Fruit fly (Drosophila melanogaster): ENCODE measurements around the gene twf.

Gene twf

dm6 chr3R:14122347-14122812 is at the start of gene twf, which contains the start of gene Abi:
Gene twf, plus strand, starts transcription at chr3R:14122654.
Gene Abi, minus strand, starts transcription at chr3R:14122420.
- TF ChIP-seq insv (optimal IDR thresholded peaks at IDR 0.05) (no peak), ttk (optimal IDR thresholded peaks at IDR 0.05) (no peak), Sin3A (optimal IDR thresholded peaks at IDR 0.05) (no peak), h (optimal IDR thresholded peaks at IDR 0.05) (no peak)

- no peak for TF ChIP-seq Sin3A (optimal IDR thresholded peaks at IDR 0.05)
- TF ChIP-seq insv (optimal IDR thresholded peaks at IDR 0.05) = no peak
- TF ChIP-seq Myc (optimal IDR thresholded peaks at IDR 0.05) = no peak
- TF ChIP-seq ttk (optimal IDR thresholded peaks at IDR 0.05) = no peak
- TF ChIP-seq psq (optimal IDR thresholded peaks at IDR 0.05) = no peak
- TF ChIP-seq h (optimal IDR thresholded peaks at IDR 0.05) = no peak
Measured at dm6 chr3R:14077026-14077425, 45.4 kb upstream of the twf start.

dm6 chr3R:14081526-14081925 is 40.9 kb upstream of the twf start:
- TF ChIP-seq Sin3A (optimal IDR thresholded peaks at IDR 0.05) = no peak
- TF ChIP-seq psq (optimal IDR thresholded peaks at IDR 0.05) = no peak

dm6 chr3R:14085555-14085954 is 36.9 kb upstream of the twf start:
- no peak for TF ChIP-seq Myc (optimal IDR thresholded peaks at IDR 0.05)
- TF ChIP-seq ttk (optimal IDR thresholded peaks at IDR 0.05) = no peak
- no peak for TF ChIP-seq insv (optimal IDR thresholded peaks at IDR 0.05)
- TF ChIP-seq h (optimal IDR thresholded peaks at IDR 0.05) = no peak
- no peak for TF ChIP-seq Sin3A (optimal IDR thresholded peaks at IDR 0.05)
- no peak for TF ChIP-seq psq (optimal IDR thresholded peaks at IDR 0.05)

dm6 chr3R:14088157-14088556 is 34.3 kb upstream of the twf start:
- TF ChIP-seq insv (optimal IDR thresholded peaks at IDR 0.05) (no peak), Sin3A (optimal IDR thresholded peaks at IDR 0.05) (no peak), psq (optimal IDR thresholded peaks at IDR 0.05) (no peak), Myc (optimal IDR thresholded peaks at IDR 0.05) (no peak), ttk (optimal IDR thresholded peaks at IDR 0.05) (no peak), h (optimal IDR thresholded peaks at IDR 0.05) (no peak)

dm6 chr3R:14088887-14089567 is 33.4 kb upstream of the twf start, which contains the start of gene Npc2b:
Gene Npc2b, plus strand, starts transcription at chr3R:14089517.
- no peak for TF ChIP-seq insv (optimal IDR thresholded peaks at IDR 0.05)
- TF ChIP-seq Sin3A (optimal IDR thresholded peaks at IDR 0.05) = no peak
- TF ChIP-seq Myc (optimal IDR thresholded peaks at IDR 0.05) = no peak
- TF ChIP-seq ttk (optimal IDR thresholded peaks at IDR 0.05) = no peak

- TF ChIP-seq ttk (optimal IDR thresholded peaks at IDR 0.05) (no peak), h (optimal IDR thresholded peaks at IDR 0.05) (no peak), insv (optimal IDR thresholded peaks at IDR 0.05) (no peak), Myc (optimal IDR thresholded peaks at IDR 0.05) (no peak), Sin3A (optimal IDR thresholded peaks at IDR 0.05) (no peak), psq (optimal IDR thresholded peaks at IDR 0.05) (no peak)
Measured at dm6 chr3R:14095428-14095827, 27.0 kb upstream of the twf start.

- TF ChIP-seq ttk (optimal IDR thresholded peaks at IDR 0.05) = no peak
- no peak for TF ChIP-seq insv (optimal IDR thresholded peaks at IDR 0.05)
- TF ChIP-seq Sin3A (optimal IDR thresholded peaks at IDR 0.05) = no peak
- no peak for TF ChIP-seq h (optimal IDR thresholded peaks at IDR 0.05)
- TF ChIP-seq psq (optimal IDR thresholded peaks at IDR 0.05) = no peak
- TF ChIP-seq Myc (optimal IDR thresholded peaks at IDR 0.05) = no peak
Measured at dm6 chr3R:14095916-14096315, 26.5 kb upstream of the twf start.

dm6 chr3R:14096792-14097191 is 25.7 kb upstream of the twf start, which contains the start of gene CCHa1:
Gene CCHa1, minus strand, starts transcription at chr3R:14096835.
- TF ChIP-seq h (optimal IDR thresholded peaks at IDR 0.05) (no peak), insv (optimal IDR thresholded peaks at IDR 0.05) (no peak), ttk (optimal IDR thresholded peaks at IDR 0.05) (no peak), psq (optimal IDR thresholded peaks at IDR 0.05) (no peak), Myc (optimal IDR thresholded peaks at IDR 0.05) (no peak), Sin3A (optimal IDR thresholded peaks at IDR 0.05) (no peak)

DNA sequence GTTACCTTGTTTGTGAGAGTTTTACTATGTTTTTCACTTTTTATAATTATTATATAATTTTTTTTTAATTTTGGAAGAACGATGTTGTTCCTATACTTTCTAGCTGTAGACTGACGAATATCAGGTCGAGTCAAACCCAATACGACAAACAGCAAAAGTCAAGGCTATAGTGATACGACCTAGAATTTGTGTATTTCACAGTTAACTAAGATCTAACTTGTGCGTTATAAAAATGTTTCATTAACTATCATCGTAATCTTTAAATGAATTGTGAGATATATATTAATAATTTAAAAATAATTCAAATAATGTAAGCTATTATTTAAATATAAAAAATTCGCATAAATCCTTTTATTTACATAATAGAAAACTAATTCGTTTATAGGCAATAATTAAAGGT is 24.5 kb upstream of the twf start, which contains the start of gene CG9920:
Gene CG9920 (minus strand): TSS at position 101 of the 400 bp plus-strand sequence.
- TF ChIP-seq h (optimal IDR thresholded peaks at IDR 0.05) (no peak), psq (optimal IDR thresholded peaks at IDR 0.05) (no peak), insv (optimal IDR thresholded peaks at IDR 0.05) (no peak), ttk (optimal IDR thresholded peaks at IDR 0.05) (no peak), Sin3A (optimal IDR thresholded peaks at IDR 0.05) (no peak), Myc (optimal IDR thresholded peaks at IDR 0.05) (no peak)

DNA sequence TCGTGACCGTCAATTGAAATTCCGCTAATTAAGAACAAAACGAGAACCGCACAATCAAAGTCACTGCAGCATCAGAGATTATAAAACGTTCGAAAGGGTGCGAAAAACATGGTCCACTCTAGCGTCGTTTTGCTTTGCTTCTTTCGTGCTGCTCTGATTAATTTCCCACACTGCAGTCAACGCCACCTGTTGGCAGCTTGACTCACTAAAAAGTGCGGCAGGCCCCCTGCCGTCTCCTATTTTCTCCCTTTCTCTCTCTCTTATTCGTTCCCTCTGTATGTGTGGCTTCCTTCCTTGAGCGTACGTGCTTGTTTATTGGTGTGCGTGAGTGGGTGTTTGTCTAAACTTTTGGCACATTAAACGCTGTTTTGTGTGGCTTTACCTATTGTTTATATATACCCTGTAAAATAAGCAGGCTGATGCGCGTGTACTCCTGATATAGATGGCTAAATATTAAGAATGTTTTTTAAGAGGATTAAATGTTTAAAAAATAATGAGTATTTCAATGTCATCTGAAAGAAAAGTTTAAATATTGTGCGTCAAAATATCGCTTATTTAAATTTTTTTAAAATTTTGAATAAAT is 23.8 kb upstream of the twf start:
- no peak for TF ChIP-seq insv (optimal IDR thresholded peaks at IDR 0.05)
- no peak for TF ChIP-seq Sin3A (optimal IDR thresholded peaks at IDR 0.05)
- TF ChIP-seq Myc (optimal IDR thresholded peaks at IDR 0.05) = no peak

DNA sequence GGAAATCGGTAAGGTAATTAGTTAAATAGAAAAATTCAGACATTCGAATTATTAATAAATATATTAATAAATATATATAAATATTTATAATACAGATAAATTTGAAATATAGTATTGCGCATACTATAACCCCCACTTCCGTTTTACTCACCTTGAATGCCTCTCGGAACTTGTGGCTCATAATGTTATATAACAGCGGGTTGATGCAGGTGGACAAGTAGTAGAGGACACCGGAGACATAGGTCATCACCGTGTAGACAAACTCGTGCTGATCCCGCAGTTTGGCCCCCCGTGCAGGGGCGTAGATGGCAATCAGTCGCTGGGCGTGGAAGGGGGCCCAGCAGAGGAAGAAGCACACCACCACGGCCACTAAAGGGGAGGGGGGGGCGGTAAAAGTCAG is 21.5 kb upstream of the twf start:
- TF ChIP-seq h (optimal IDR thresholded peaks at IDR 0.05) = no peak
- TF ChIP-seq Sin3A (optimal IDR thresholded peaks at IDR 0.05) = no peak
- TF ChIP-seq insv (optimal IDR thresholded peaks at IDR 0.05) = no peak

dm6 chr3R:14103022-14103421 is 19.4 kb upstream of the twf start, which contains the start of gene PK1-R:
Gene PK1-R, minus strand, starts transcription at chr3R:14103122.
- TF ChIP-seq Myc (optimal IDR thresholded peaks at IDR 0.05) (no peak), ttk (optimal IDR thresholded peaks at IDR 0.05) (no peak), psq (optimal IDR thresholded peaks at IDR 0.05) (no peak), insv (optimal IDR thresholded peaks at IDR 0.05) (no peak), Sin3A (optimal IDR thresholded peaks at IDR 0.05) (no peak), h (optimal IDR thresholded peaks at IDR 0.05) (no peak)

Data from Kc167 (cell line).